Fruit fly (Drosophila melanogaster): ENCODE measurements around the gene Tsp86D.

Tsp86D gene

DNA sequence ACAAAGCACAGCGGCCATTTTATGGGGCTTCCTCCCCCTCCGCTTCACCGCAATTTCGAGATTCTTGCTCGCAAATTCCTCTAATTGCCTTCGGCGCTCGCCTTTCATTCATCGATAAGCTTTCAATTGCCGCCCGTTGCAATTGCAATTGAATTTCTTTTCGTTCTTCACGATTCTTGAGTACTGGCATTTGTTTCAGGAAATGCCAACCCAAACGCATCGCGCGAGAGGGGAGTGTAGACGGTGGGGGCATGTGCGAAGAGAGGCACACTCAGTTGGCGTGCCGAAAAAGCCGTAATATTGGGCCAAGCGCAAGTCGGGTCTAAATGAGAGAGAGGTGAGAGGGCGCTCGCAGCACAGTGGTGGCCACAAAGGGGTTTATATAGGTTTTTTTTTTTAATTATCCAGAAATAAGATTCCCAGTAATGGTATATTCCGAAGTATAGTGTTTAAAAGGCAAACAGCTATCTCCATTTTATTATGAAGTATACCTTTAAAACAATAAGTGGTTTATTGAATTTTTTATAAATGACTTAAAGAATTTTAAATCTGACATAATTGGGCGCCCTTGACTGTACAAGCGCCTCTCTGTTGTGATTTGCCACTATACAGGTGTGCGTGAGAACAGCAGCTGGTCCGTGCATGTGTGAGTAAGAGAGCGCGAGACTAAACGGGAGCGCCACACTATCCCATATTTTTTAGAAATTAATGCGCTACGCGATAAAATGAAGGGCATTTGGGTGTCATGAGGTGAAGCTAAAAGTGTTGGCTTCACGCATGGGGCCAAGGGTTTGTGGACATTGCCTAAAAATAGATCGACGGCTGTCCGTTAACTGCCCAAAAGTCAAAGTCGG, 18.2 kb downstream of the Tsp86D start:
- TF ChIP-seq Side (GFP tag; optimal IDR thresholded peaks at IDR 0.05) (peak; percentile 91), ATbp (GFP tag; optimal IDR thresholded peaks at IDR 0.05) (peak; percentile 87), bowl (GFP tag; IDR thresholded peaks at IDR 0.05) (peak; percentile 85), dysf (GFP tag; IDR thresholded peaks at IDR 0.05) (peak; percentile 93), Lim3 (GFP tag; IDR thresholded peaks at IDR 0.05) (peak; percentile 56), fd102C (GFP tag; optimal IDR thresholded peaks at IDR 0.05) (no peak), mirr (GFP tag; optimal IDR thresholded peaks at IDR 0.05) (peak; percentile 58), Max (GFP tag; optimal IDR thresholded peaks at IDR 0.05) (peak; percentile 81), CG2129 (GFP tag; IDR thresholded peaks at IDR 0.05; ENCODE audit: partially characterized antibody) (no peak), dimm (GFP tag; IDR thresholded peaks at IDR 0.05) (peak; percentile 50; the same call in 1 of the 2 replicates), unpg (GFP tag; optimal IDR thresholded peaks at IDR 0.05) (peak; percentile 94), CG11456 (GFP tag; IDR thresholded peaks at IDR 0.05) (peak; percentile 84), pb (GFP tag; optimal IDR thresholded peaks at IDR 0.05) (peak; percentile 67), tx (GFP tag; optimal IDR thresholded peaks at IDR 0.05) (peak; percentile 71), CG12659 (GFP tag; optimal IDR thresholded peaks at IDR 0.05) (peak; percentile 94), Nf-YA (GFP tag; IDR thresholded peaks at IDR 0.05) (peak; percentile 80), BEAF-32 (GFP tag; optimal IDR thresholded peaks at IDR 0.05) (peak; percentile 6), CG14965 (GFP tag; optimal IDR thresholded peaks at IDR 0.05; ENCODE audit: borderline replicate concordance) (no peak), CG14860 (GFP tag; IDR thresholded peaks at IDR 0.05; ENCODE audit: partially characterized antibody) (no peak), org-1 (GFP tag; optimal IDR thresholded peaks at IDR 0.05) (peak; percentile 87), Atf3 (GFP tag; optimal IDR thresholded peaks at IDR 0.05) (peak; percentile 48), ac (GFP tag; optimal IDR thresholded peaks at IDR 0.05) (peak; percentile 62), hkb (optimal IDR thresholded peaks at IDR 0.05) (no peak), hkb (GFP tag; IDR thresholded peaks at IDR 0.05) (peak; percentile 91), CG12769 (tag; optimal IDR thresholded peaks at IDR 0.05) (peak; percentile 98), CG17802 (tag; optimal IDR thresholded peaks at IDR 0.05) (peak; percentile 13), bbx (GFP tag; IDR thresholded peaks at IDR 0.05; ENCODE audit: partially characterized antibody) (no peak), ewg (GFP tag; optimal IDR thresholded peaks at IDR 0.05) (peak; percentile 85), CG9932 (GFP tag; IDR thresholded peaks at IDR 0.05) (peak; percentile 94), Hr51 (GFP tag; optimal IDR thresholded peaks at IDR 0.05) (peak; percentile 78 to 93), dpn (GFP tag; optimal IDR thresholded peaks at IDR 0.05) (peak; percentile 78 to 89), CG3847 (GFP tag; IDR thresholded peaks at IDR 0.05) (peak; percentile 91), CG13894 (tag; optimal IDR thresholded peaks at IDR 0.05) (peak; percentile 94), CG8281 (tag; optimal IDR thresholded peaks at IDR 0.05) (peak; percentile 69), bab2 (GFP tag; optimal IDR thresholded peaks at IDR 0.05) (peak; percentile 84), gem (tag; optimal IDR thresholded peaks at IDR 0.05) (peak; percentile 94), lbe (GFP tag; optimal IDR thresholded peaks at IDR 0.05) (peak; percentile 80), Oaz (GFP tag; IDR thresholded peaks at IDR 0.05) (peak; percentile 79), CG16863 (GFP tag; optimal IDR thresholded peaks at IDR 0.05) (peak; percentile 80), Hsf (GFP tag; optimal IDR thresholded peaks at IDR 0.05) (peak; percentile 91), D (optimal IDR thresholded peaks at IDR 0.05) (no peak), D (GFP tag; optimal IDR thresholded peaks at IDR 0.05) (peak; percentile 81), ken (GFP tag; IDR thresholded peaks at IDR 0.05) (peak; percentile 43; the same call in 1 of the 3 replicates), jigr1 (GFP tag; IDR thresholded peaks at IDR 0.05) (peak; percentile 79), CG2889 (GFP tag; IDR thresholded peaks at IDR 0.05) (peak; percentile 72), seq (GFP tag; IDR thresholded peaks at IDR 0.05) (peak; percentile 85), CG11723 (GFP tag; optimal IDR thresholded peaks at IDR 0.05) (peak; percentile 86), br (optimal IDR thresholded peaks at IDR 0.05) (no peak), fd3F (GFP tag; optimal IDR thresholded peaks at IDR 0.05) (peak; percentile 77)

Measured in whole organism, embryonic.